Fruit fly (Drosophila melanogaster) whole organism, embryonic: Measurements from ENCODE around the gene CG6695.

Experiments used
- CG1024 ChIP-seq: fragments of 200-800 bp; sonication (Bioruptor generic); IDR thresholded peaks from 2 replicates; pipeline ENCODE4 v1.3.6; 2022; ENCODE audit warnings: missing biosample characterization, missing genetic modification characterization
- CG2199 ChIP-seq: fragments of 200-800 bp; sonication (Bioruptor generic); IDR thresholded peaks from 3 replicates; pipeline ENCODE4 v1.3.6; 2022; ENCODE audit warnings: missing biosample characterization, missing genetic modification characterization
- CG31365 ChIP-seq: fragments of 200-800 bp; sonication (Bioruptor generic); optimal IDR thresholded peaks from 2 replicates; lab custom pipeline; 2018; ENCODE audit warnings: missing biosample characterization, mild to moderate bottlenecking, missing genetic modification characterization
- CG3847 ChIP-seq: fragments of 200-800 bp; sonication (Bioruptor generic); IDR thresholded peaks from 2 replicates; pipeline ENCODE4 v1.3.6; 2022; ENCODE audit warnings: missing biosample characterization, missing genetic modification characterization
- CG6175 ChIP-seq: fragments of 200-800 bp; sonication (Bioruptor generic); IDR thresholded peaks from 3 replicates; pipeline ENCODE4 v1.3.6; 2022; ENCODE audit warnings: missing biosample characterization, missing genetic modification characterization
- CG8089 ChIP-seq: fragments of 200-800 bp; sonication (Bioruptor generic); optimal IDR thresholded peaks from 3 replicates; lab custom pipeline; 2016; ENCODE audit warnings: missing biosample characterization, missing genetic modification characterization
- CG9215 ChIP-seq: fragments of 200-800 bp; sonication (Bioruptor generic); IDR thresholded peaks from 2 replicates; pipeline ENCODE4 v1.3.6; 2022; ENCODE audit warnings: missing biosample characterization, missing genetic modification characterization
- CG9817 ChIP-seq: fragments of 200-800 bp; sonication (Bioruptor generic); optimal IDR thresholded peaks from 2 replicates; lab custom pipeline; 2018; ENCODE audit warnings: missing biosample characterization, mild to moderate bottlenecking, missing genetic modification characterization, moderate library complexity
- CoRest ChIP-seq: fragments of 200-800 bp; sonication (Bioruptor generic); optimal IDR thresholded peaks from 3 replicates; lab custom pipeline; 2018; ENCODE audit warnings: missing biosample characterization, mild to moderate bottlenecking, missing genetic modification characterization, moderate library complexity
- Deaf1 ChIP-seq: fragments of 200-800 bp; optimal IDR thresholded peaks from 3 replicates; lab custom pipeline; 2019; ENCODE audit warnings: missing biosample characterization, mild to moderate bottlenecking, missing genetic modification characterization, moderate library complexity
- Dek ChIP-seq: fragments of 200-800 bp; sonication (Bioruptor generic); optimal IDR thresholded peaks from 3 replicates; lab custom pipeline; 2019; ENCODE audit warnings: missing biosample characterization, mild to moderate bottlenecking, missing genetic modification characterization, moderate library complexity
- Drgx ChIP-seq: fragments of 200-800 bp; sonication (Bioruptor generic); IDR thresholded peaks from 2 replicates; pipeline ENCODE4 v1.3.6; 2022; ENCODE audit warnings: missing biosample characterization, missing genetic modification characterization
- Ets65A ChIP-seq: fragments of 200-800 bp; sonication (Bioruptor generic); peaks from one replicate; lab custom pipeline; 2016; ENCODE audit warnings: missing biosample characterization, missing genetic modification characterization
- Ets97D ChIP-seq: fragments of 200-800 bp; sonication (Bioruptor generic); optimal IDR thresholded peaks from 3 replicates; lab custom pipeline; 2016; ENCODE audit warnings: missing biosample characterization, missing genetic modification characterization
- Hmx ChIP-seq: fragments of 200-800 bp; sonication (Bioruptor generic); optimal IDR thresholded peaks from 2 replicates; lab custom pipeline; 2016; ENCODE audit warnings: missing biosample characterization, missing genetic modification characterization
- Hr39 ChIP-seq: fragments of >200 bp; optimal IDR thresholded peaks from 2 replicates; lab custom pipeline; 2017
- Lhr ChIP-seq: fragments of 200-800 bp; sonication (Bioruptor generic); optimal IDR thresholded peaks from 3 replicates; lab custom pipeline; 2017; ENCODE audit warnings: mild to moderate bottlenecking, missing biosample characterization, missing genetic modification reagents, missing genetic modification characterization
- Meics ChIP-seq: fragments of 200-800 bp; sonication (Bioruptor generic); optimal IDR thresholded peaks from 2 replicates; lab custom pipeline; 2017; ENCODE audit warnings: missing biosample characterization, mild to moderate bottlenecking, missing genetic modification characterization
- NFAT ChIP-seq: fragments of 200-800 bp; sonication (Bioruptor generic); IDR thresholded peaks from 2 replicates; pipeline ENCODE4 v1.3.6; 2022; ENCODE audit warnings: missing biosample characterization, missing genetic modification characterization
- PHDP ChIP-seq: fragments of 200-800 bp; sonication (Bioruptor generic); optimal IDR thresholded peaks from 3 replicates; lab custom pipeline; 2018; ENCODE audit warnings: missing biosample characterization, mild to moderate bottlenecking, missing genetic modification characterization, moderate library complexity
- Sox102F ChIP-seq: fragments of 200-800 bp; sonication (Bioruptor generic); optimal IDR thresholded peaks from 2 replicates; lab custom pipeline; 2018; ENCODE audit warnings: missing biosample characterization, mild to moderate bottlenecking, missing genetic modification characterization, moderate library complexity
- Spps ChIP-seq: fragments of 200-800 bp; sonication (Bioruptor generic); optimal IDR thresholded peaks from 2 replicates; lab custom pipeline; 2018; ENCODE audit warnings: missing biosample characterization, mild to moderate bottlenecking, missing genetic modification characterization
- bsh ChIP-seq, 2 experiments: fragments of 200-800 bp; sonication (Bioruptor generic); optimal IDR thresholded peaks; 2 replicates each; lab custom pipeline; 2017 to 2018; ENCODE audit warnings: mild to moderate bottlenecking in 2 of 2, missing biosample characterization in 2 of 2, missing genetic modification characterization in 2 of 2, moderate library complexity in 1 of 2
- cg ChIP-seq: fragments of 200-800 bp; sonication (Bioruptor generic); optimal IDR thresholded peaks from 3 replicates; lab custom pipeline; 2019; ENCODE audit warnings: missing biosample characterization, mild to moderate bottlenecking, missing genetic modification characterization, moderate library complexity
- ftz-f1 ChIP-seq: fragments of 200-800 bp; sonication (Bioruptor generic); optimal IDR thresholded peaks from 2 replicates; lab custom pipeline; 2016; ENCODE audit warnings: missing biosample characterization, missing genetic modification characterization
- gcm ChIP-seq: fragments of 200-800 bp; sonication (Bioruptor generic); optimal IDR thresholded peaks from 2 replicates; lab custom pipeline; 2019; ENCODE audit warnings: missing biosample characterization, mild to moderate bottlenecking, missing genetic modification characterization, moderate library complexity
- kah ChIP-seq: fragments of 200-800 bp; sonication (Bioruptor generic); optimal IDR thresholded peaks from 2 replicates; lab custom pipeline; 2018; ENCODE audit warnings: missing biosample characterization, mild to moderate bottlenecking, missing genetic modification characterization
- lbe ChIP-seq: fragments of 200-800 bp; sonication (Bioruptor generic); optimal IDR thresholded peaks from 2 replicates; lab custom pipeline; 2016; ENCODE audit warnings: missing biosample characterization, mild to moderate bottlenecking, missing genetic modification characterization
- nau ChIP-seq: fragments of 200-800 bp; sonication (Bioruptor generic); optimal IDR thresholded peaks from 3 replicates; lab custom pipeline; 2017; ENCODE audit warnings: missing biosample characterization, mild to moderate bottlenecking, missing genetic modification characterization, missing genetic modification reagents
- nom ChIP-seq: fragments of 200-800 bp; sonication (Bioruptor generic); optimal IDR thresholded peaks from 2 replicates; lab custom pipeline; 2017; ENCODE audit warnings: missing biosample characterization, missing genetic modification characterization, mild to moderate bottlenecking, moderate library complexity, missing genetic modification reagents
- phol ChIP-seq: fragments of 200-800 bp; sonication (Bioruptor generic); optimal IDR thresholded peaks from 3 replicates; lab custom pipeline; 2018; ENCODE audit warnings: missing biosample characterization, mild to moderate bottlenecking, missing genetic modification characterization, moderate library complexity
- prd ChIP-seq, 3 experiments: fragments of >200 bp in 2 of 3; fragments of 200-800 bp in 1 of 3; sonication (Bioruptor generic) in 1 of 3; optimal IDR thresholded peaks in 2 of 3; IDR thresholded peaks in 1 of 3; 2 replicates in 2 of 3; 3 replicates in 1 of 3; pipeline versions ENCODE4 v1.3.6 to Lab custom; 2017 to 2022; ENCODE audit warnings: missing biosample characterization in 1 of 3, missing genetic modification characterization in 1 of 3
- sqz ChIP-seq: fragments of 200-800 bp; sonication (Bioruptor generic); optimal IDR thresholded peaks from 3 replicates; lab custom pipeline; 2018; ENCODE audit warnings: missing biosample characterization, mild to moderate bottlenecking, missing genetic modification characterization
- tna ChIP-seq: fragments of 200-800 bp; sonication (Bioruptor generic); IDR thresholded peaks from 2 replicates; pipeline ENCODE4 v1.3.6; 2022; ENCODE audit warnings: missing biosample characterization, missing genetic modification characterization; ENCODE audit not compliant: partially characterized antibody
- zf30C ChIP-seq: fragments of 200-800 bp; sonication (Bioruptor generic); optimal IDR thresholded peaks from 3 replicates; lab custom pipeline; 2018; ENCODE audit warnings: missing biosample characterization, mild to moderate bottlenecking, missing genetic modification characterization
- zfh1 ChIP-seq: fragments of 200-800 bp; sonication (Bioruptor generic); IDR thresholded peaks from 3 replicates; pipeline ENCODE4 v1.3.6; 2022; ENCODE audit warnings: missing biosample characterization, missing genetic modification characterization

CG6695 gene

DNA sequence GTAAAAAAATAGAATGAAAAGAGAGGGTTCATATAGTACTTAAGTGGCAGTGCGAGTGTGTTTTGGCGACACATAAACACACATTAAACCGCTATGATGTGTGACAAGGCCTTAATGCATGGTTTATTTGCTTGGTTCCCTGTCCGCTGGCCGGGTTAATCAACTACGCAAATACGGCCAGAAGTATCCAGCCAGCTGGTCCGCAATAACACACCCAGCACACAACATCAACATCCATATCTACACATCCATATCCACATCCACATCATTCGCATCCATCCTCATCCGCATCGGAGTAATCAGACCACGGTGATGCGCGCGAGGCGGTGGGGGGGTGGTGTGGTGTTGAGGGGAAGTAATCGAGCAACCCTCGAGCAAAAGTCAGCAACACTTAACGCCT is 48.1 kb upstream of the CG6695 start (continued):
- no peak for TF ChIP-seq CG1024 (GFP tag; lab: Robert Waterston, UW)
- no peak for TF ChIP-seq Lhr (GFP tag; lab: Kevin White, UChicago)
- TF ChIP-seq CG3847 (GFP tag; lab: Robert Waterston, UW), result 0 out of 2 replicates have a peak, but pooled peaks have one; percentile 8

DNA sequence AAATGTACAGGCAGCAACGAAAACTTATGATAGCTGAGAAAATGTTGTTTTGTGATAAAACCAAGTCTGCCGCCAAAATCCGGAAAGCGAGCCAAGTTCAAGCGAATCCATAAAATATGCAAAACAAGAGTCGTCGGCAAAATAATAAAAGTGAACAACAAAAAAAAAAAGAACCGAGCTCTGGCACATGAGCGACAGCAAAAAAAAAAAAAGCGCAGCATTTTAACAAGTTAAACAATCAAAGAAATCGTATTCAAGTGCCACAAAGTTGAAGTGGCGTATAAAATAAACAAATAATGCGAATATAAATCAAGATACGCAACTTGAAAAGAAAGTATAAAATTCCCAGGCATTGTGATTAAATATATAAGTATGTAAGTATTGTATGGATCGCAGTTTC is 46.6 kb upstream of the CG6695 start:
- no peak for TF ChIP-seq prd (optimal IDR thresholded peaks at IDR 0.05; lab: Kevin White, UChicago)
- TF ChIP-seq prd (GFP tag; IDR thresholded peaks at IDR 0.05; lab: Robert Waterston, UW), result no peak
- TF ChIP-seq CG2199, result 0 out of 3 replicates have a peak, but pooled peaks have one; percentile 10
- no peak for TF ChIP-seq CG9215
- peak; percentile 65 for TF ChIP-seq nom (GFP tag; lab: Kevin White, UChicago)

- no peak for TF ChIP-seq Spps (tag; lab: Kevin White, UChicago)
- TF ChIP-seq lbe, result peak; percentile 33
- TF ChIP-seq tna, result no peak
- no peak for TF ChIP-seq zfh1 (GFP tag; lab: Robert Waterston, UW)
- peak; percentile 13 for TF ChIP-seq phol (tag; lab: Kevin White, UChicago)
- peak; percentile 58 for TF ChIP-seq Ets65A (GFP tag; lab: Kevin White, UChicago)
- TF ChIP-seq Drgx, result peak; percentile 62
- peak; percentile 11 for TF ChIP-seq Sox102F (GFP tag; lab: Kevin White, UChicago)
- peak; percentile 78 for TF ChIP-seq Hr39 (lab: Kevin White, UChicago)
- peak; percentile 96 for TF ChIP-seq nom (GFP tag; lab: Kevin White, UChicago)
- TF ChIP-seq Hmx, result no peak
- peak in 1 of 2 experiments; percentile 19 for TF ChIP-seq bsh (GFP tag; optimal IDR thresholded peaks at IDR 0.05; lab: Kevin White, UChicago)
- TF ChIP-seq zf30C (GFP tag; lab: Kevin White, UChicago), result peak; percentile 13
Observed at dm6 chr3R:24613819-24614706, 40.9 kb upstream of the CG6695 start.

DNA sequence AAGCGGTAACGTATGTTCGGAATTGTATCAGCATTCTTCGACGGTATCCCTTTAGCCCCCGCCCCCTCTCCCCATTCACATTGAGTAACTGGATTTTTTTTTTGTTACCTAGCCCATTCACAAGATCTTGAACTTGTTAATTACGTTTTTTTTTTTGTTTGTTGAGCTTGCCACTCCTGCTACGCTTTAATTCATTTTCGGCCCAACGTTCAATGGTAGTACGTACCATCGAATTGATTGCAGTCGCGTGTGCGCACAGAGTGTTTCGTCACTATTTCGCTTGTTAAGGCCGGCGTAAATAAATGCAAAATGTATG is 40.3 kb upstream of the CG6695 start:
- TF ChIP-seq Deaf1 (tag; lab: Kevin White, UChicago) (no peak), ftz-f1 (no peak), Ets97D (no peak), CG3847 (GFP tag; lab: Robert Waterston, UW) (no peak), NFAT (GFP tag; lab: Robert Waterston, UW) (no peak), gcm (GFP tag; lab: Kevin White, UChicago) (no peak), CG8089 (GFP tag; lab: Kevin White, UChicago) (no peak), sqz (peak; percentile 70), CG9817 (tag; lab: Kevin White, UChicago) (no peak), Meics (GFP tag; lab: Kevin White, UChicago) (peak; percentile 55), CG31365 (tag; lab: Kevin White, UChicago) (no peak), CG6175 (GFP tag; lab: Robert Waterston, UW) (no peak), Dek (tag; lab: Kevin White, UChicago) (no peak), kah (GFP tag; lab: Kevin White, UChicago) (no peak), CoRest (tag; lab: Kevin White, UChicago) (no peak), PHDP (tag; lab: Kevin White, UChicago) (no peak), cg (no peak), nau (no peak)
